Fruit fly (Drosophila melanogaster): ENCODE data around the gene MnM.

MnM gene

DNA sequence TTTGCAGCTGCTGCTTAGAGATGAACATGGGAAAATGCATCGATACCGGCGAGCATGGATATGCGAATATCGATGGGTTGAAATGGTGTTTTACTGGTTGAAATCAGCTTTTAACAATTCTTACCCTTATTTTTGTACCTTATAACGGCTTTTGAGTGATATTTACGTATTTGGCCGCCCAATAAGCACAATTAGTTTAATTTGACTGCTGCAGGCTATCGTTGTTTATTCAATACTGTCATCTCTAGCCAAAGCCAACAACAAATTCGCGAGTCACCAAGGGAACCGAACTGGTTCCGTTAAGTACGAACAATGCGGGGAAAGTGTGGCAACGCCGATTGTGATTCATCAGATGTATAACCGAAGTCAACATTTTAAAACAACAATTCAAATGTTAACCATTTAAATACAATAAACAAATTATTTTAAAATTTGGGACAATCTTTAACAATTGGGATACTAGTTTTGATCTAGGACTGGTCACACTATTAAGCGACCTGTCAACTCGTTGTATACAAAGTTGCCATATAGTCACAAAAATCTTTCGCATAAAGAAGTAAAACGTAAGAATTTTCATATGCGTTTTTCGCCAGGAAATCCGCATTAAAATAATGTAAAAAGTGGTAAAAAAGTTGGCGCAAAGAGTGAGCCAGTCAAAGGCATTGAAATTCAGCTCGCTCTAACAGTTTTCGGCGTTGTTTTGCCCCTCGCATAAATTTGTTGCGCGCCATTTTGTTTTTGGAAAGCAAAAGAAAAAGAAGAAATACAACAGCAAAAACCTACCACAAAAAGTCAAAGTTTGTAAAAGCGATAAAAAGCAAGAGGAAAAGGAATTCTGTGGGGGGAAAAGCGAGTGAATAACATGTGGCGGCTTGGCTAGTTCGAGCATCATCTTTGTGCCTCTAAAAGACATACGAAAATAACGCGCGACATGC, 30.0 kb downstream of the MnM start, which contains the start of the genes Usp5 and BtbVII (continued):
- peak; percentile 62; the same call in 2 of the 3 replicates for TF ChIP-seq dysf (GFP tag; IDR thresholded peaks at IDR 0.05)
- TF ChIP-seq ssp (GFP tag; IDR thresholded peaks at IDR 0.05): peak; percentile 54
- TF ChIP-seq CG15011 (GFP tag; optimal IDR thresholded peaks at IDR 0.05): no peak
- 0 out of 3 replicates have a peak, but pooled peaks have one; percentile 15 for TF ChIP-seq otp (GFP tag; IDR thresholded peaks at IDR 0.05)
- no peak for TF ChIP-seq CG11504 (tag; optimal IDR thresholded peaks at IDR 0.05)
- TF ChIP-seq CG17186 (GFP tag; optimal IDR thresholded peaks at IDR 0.05): no peak
- TF ChIP-seq trem (tag; optimal IDR thresholded peaks at IDR 0.05): peak; percentile 99
- TF ChIP-seq sens (GFP tag): peak; percentile 96
- TF ChIP-seq bsh (GFP tag; optimal IDR thresholded peaks at IDR 0.05): peak in 1 of 2 experiments; percentile 51
- no peak for TF ChIP-seq CG10321 (GFP tag; IDR thresholded peaks at IDR 0.05)
- TF ChIP-seq luna (GFP tag; optimal IDR thresholded peaks at IDR 0.05): peak; percentile 48
- TF ChIP-seq hth (optimal IDR thresholded peaks at IDR 0.05): no peak
- peak; percentile 27 for TF ChIP-seq corto (GFP tag; optimal IDR thresholded peaks at IDR 0.05)
- peak; percentile 64 for TF ChIP-seq Bdp1 (GFP tag; optimal IDR thresholded peaks at IDR 0.05)
- peak; percentile 59 for TF ChIP-seq grau (tag; optimal IDR thresholded peaks at IDR 0.05)
- no peak for TF ChIP-seq YL-1 (GFP tag; optimal IDR thresholded peaks at IDR 0.05)
- peak; percentile 68 for TF ChIP-seq CG32532 (GFP tag; IDR thresholded peaks at IDR 0.05)
- peak; percentile 83 for TF ChIP-seq MBD-R2 (GFP tag; IDR thresholded peaks at IDR 0.05)
- TF ChIP-seq zfh1 (GFP tag; IDR thresholded peaks at IDR 0.05): peak; percentile 62
- TF ChIP-seq org-1 (GFP tag; optimal IDR thresholded peaks at IDR 0.05): peak; percentile 8
- peak; percentile 34 for TF ChIP-seq CG10979 (tag; optimal IDR thresholded peaks at IDR 0.05)
- TF ChIP-seq CG1024 (GFP tag; IDR thresholded peaks at IDR 0.05): no peak
- TF ChIP-seq CG34376 (GFP tag; optimal IDR thresholded peaks at IDR 0.05): peak; percentile 81
- peak; percentile 29 for TF ChIP-seq CG3995 (GFP tag; optimal IDR thresholded peaks at IDR 0.05)
- peak; percentile 48 for TF ChIP-seq Taf1 (GFP tag; IDR thresholded peaks at IDR 0.05)
- peak; percentile 41 to 61 for TF ChIP-seq chif (GFP tag; optimal IDR thresholded peaks at IDR 0.05)
- TF ChIP-seq CG8765 (GFP tag; IDR thresholded peaks at IDR 0.05): 0 out of 2 replicates have a peak, but pooled peaks have one; percentile 54
- TF ChIP-seq crp (GFP tag; optimal IDR thresholded peaks at IDR 0.05): peak in 1 of 2 experiments; percentile 45
- TF ChIP-seq CG9437 (GFP tag; optimal IDR thresholded peaks at IDR 0.05): peak; percentile 93
- peak; percentile 100 for TF ChIP-seq Dll (GFP tag; IDR thresholded peaks at IDR 0.05; ENCODE audit: partially characterized antibody)
- TF ChIP-seq CG17361 (GFP tag; IDR thresholded peaks at IDR 0.05): peak; percentile 30; the same call in 2 of the 3 replicates
- 0 out of 2 replicates have a peak, but pooled peaks have one; percentile 14 for TF ChIP-seq HLH3B (GFP tag; IDR thresholded peaks at IDR 0.05)
- peak; percentile 91 for TF ChIP-seq Bgb (GFP tag; IDR thresholded peaks at IDR 0.05; ENCODE audit: partially characterized antibody)
- peak; percentile 44 for TF ChIP-seq Dp (GFP tag; optimal IDR thresholded peaks at IDR 0.05)
- TF ChIP-seq toy (GFP tag; IDR thresholded peaks at IDR 0.05): no peak
- peak; percentile 10 for TF ChIP-seq CG9876 (GFP tag; optimal IDR thresholded peaks at IDR 0.05)
- TF ChIP-seq Dip2 (GFP tag; IDR thresholded peaks at IDR 0.05): no peak
- TF ChIP-seq Scr (GFP tag; IDR thresholded peaks at IDR 0.05; ENCODE audit: partially characterized antibody): peak; percentile 99
- TF ChIP-seq CG32767 (GFP tag; IDR thresholded peaks at IDR 0.05): peak; percentile 50; the same call in 1 of the 2 replicates
- no peak for TF ChIP-seq CG4707 (GFP tag; optimal IDR thresholded peaks at IDR 0.05)
- TF ChIP-seq Side (GFP tag; optimal IDR thresholded peaks at IDR 0.05): peak; percentile 56
- no peak for TF ChIP-seq sc (optimal IDR thresholded peaks at IDR 0.05)
- TF ChIP-seq sc (GFP tag; optimal IDR thresholded peaks at IDR 0.05): no peak
- peak; percentile 50 for TF ChIP-seq CG10366 (GFP tag; IDR thresholded peaks at IDR 0.05)
- TF ChIP-seq stwl (tag; optimal IDR thresholded peaks at IDR 0.05): peak; percentile 61
- peak; percentile 4 for TF ChIP-seq CG18619 (GFP tag; optimal IDR thresholded peaks at IDR 0.05)
- peak; percentile 62 for TF ChIP-seq CG17829 (tag; optimal IDR thresholded peaks at IDR 0.05)
- TF ChIP-seq CG5180 (GFP tag; optimal IDR thresholded peaks at IDR 0.05): peak; percentile 24
